Worm (Caenorhabditis elegans) whole organism, L1 larva: ENCODE results near the gene K12B6.11.

Experiments used
- ces-1 ChIP-seq: fragments of 150-350 bp; optimal IDR thresholded peaks from 2 replicates; lab custom pipeline; 2014; ENCODE audit warnings: missing biosample characterization, missing genetic modification reagents, missing genetic modification characterization
- mdl-1 ChIP-seq, 2 experiments: fragments of 150-350 bp; optimal IDR thresholded peaks; 2 replicates each; lab custom pipeline; 2014 to 2017; ENCODE audit warnings: missing biosample characterization in 2 of 2, missing genetic modification characterization in 2 of 2, inconsistent platforms in 1 of 2
- pqm-1 ChIP-seq: sonication (generic microtip); optimal IDR thresholded peaks from 3 replicates; lab custom pipeline; 2017; ENCODE audit warnings: missing biosample characterization, missing genetic modification characterization
- ztf-11 ChIP-seq, 2 experiments: sonication (generic microtip); optimal IDR thresholded peaks; 2 replicates each; lab custom pipeline; 2016 to 2017; ENCODE audit warnings: missing genetic modification characterization in 2 of 2, missing biosample characterization in 1 of 2, missing compliant biosample characterization in 1 of 2

ce11 chrV:6270097-6270496 lies 18.6 kb upstream of the K12B6.11 start:
- TF ChIP-seq mdl-1 (tag; optimal IDR thresholded peaks at IDR 0.05; lab: Kevin White, UChicago) (no peak), ztf-11 (tag; optimal IDR thresholded peaks at IDR 0.05; lab: Kevin White, UChicago) (no peak), ces-1 (GFP tag; lab: Kevin White, UChicago) (no peak), pqm-1 (no peak)
